Worm (Caenorhabditis elegans): ENCODE measurements around the gene C06C6.7.

The C06C6.7 gene

DNA sequence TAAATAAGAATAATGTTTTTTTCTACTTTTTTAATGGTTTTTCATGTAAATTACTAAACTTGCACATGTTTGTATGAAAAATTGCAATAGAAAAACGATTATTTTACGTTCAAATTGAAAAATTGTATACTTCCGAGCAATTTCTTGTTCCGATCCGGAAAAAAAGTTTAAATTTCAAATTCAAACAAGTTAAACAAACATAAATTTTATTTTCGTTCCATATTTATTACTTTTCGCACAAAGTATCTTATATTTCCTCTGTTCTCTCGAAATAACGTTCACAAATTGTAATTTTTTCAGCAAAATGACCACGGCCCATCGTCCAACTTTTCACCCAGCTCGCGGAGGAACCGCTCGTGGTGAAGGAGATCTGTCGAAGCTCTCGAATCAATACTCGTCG, 31.1 kb downstream of the C06C6.7 start, which contains the start of gene cwc-15:
cwc-15 (plus strand) TSS at position 301 of the 400 bp plus-strand sequence.
- TF ChIP-seq nhr-237 (tag; optimal IDR thresholded peaks at IDR 0.05): no peak
- TF ChIP-seq ztf-4 (tag; optimal IDR thresholded peaks at IDR 0.05): no peak
- TF ChIP-seq lin-39 (tag; optimal IDR thresholded peaks at IDR 0.05): no peak
- no peak for TF ChIP-seq hlh-4 (tag; optimal IDR thresholded peaks at IDR 0.05)
- TF ChIP-seq swsn-7 (tag; optimal IDR thresholded peaks at IDR 0.05): no peak

DNA sequence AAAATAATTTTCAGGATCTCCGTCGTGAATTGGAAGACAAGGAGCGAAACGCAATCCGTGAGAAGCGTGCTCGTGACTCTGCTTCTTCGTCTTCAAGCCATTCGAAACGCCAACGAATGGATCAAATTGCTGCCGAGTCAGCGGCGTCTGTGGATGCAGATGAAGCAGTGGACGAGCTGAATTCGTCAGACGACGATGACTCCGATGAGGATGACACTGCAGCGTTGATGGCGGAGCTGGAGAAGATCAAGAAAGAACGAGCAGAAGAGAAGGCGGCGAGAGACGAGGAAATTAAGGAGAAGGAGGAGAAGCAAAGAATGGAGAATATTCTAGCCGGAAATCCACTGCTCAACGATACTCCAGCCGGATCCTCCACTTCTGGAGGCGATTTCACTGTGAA, 31.6 kb downstream of the C06C6.7 start:
- TF ChIP-seq hpl-2 (GFP tag; optimal IDR thresholded peaks at IDR 0.05): no peak
- TF ChIP-seq ceh-8 (GFP tag; optimal IDR thresholded peaks at IDR 0.05): peak; percentile 5
- TF ChIP-seq sup-37 (GFP tag; optimal IDR thresholded peaks at IDR 0.05): no peak

DNA sequence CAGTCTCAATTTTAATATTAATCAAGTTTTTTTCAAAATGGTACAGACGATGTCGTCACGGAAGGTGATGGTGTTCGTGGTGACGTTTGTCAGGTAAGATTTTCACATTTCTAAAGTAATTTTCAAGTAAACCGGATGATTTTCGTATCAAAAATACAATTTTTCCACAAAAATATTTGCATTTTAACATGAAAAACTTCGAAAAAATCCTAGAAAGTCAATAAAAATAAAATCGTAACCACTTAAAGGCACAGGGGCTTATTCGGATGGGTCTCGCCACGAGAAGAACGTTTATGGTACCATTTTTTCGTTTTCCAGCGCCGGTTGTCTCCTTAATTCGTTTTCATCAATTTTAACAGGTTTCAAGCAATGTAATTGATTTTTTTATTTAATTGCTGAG, 32.4 kb downstream of the C06C6.7 start, which contains the start of gene T10C6.6:
T10C6.6 (plus strand) TSS at position 27 of the 400 bp plus-strand sequence.
- TF ChIP-seq elt-2 (tag; optimal IDR thresholded peaks at IDR 0.05): peak; percentile 27
- no peak for TF ChIP-seq efl-1 (optimal IDR thresholded peaks at IDR 0.05)
- TF ChIP-seq efl-1 (GFP tag; optimal IDR thresholded peaks at IDR 0.05 in 1 of 2): peak in 1 of 2 experiments; percentile 82
- no peak for TF ChIP-seq xbp-1 (tag; optimal IDR thresholded peaks at IDR 0.05)

DNA sequence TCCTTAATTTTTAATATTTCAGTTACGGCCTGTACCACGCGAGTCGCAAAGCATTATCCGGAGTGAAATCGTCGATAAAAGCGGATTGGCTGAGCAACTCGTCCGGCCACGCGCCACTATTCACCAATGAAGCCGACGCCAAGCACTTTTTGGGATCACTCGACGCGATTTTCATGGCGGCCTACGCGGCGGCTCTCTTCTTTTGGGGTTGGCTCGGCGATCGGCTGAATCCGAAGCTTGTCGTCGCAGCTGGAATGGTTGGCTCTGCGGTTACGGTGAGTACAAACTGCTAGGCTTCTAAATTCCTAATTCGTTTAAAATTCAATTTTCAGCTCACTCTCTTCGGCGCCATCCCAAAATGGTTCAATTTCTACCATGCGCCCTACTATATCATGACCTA, 33.0 kb downstream of the C06C6.7 start:
- TF ChIP-seq zip-4 (GFP tag; optimal IDR thresholded peaks at IDR 0.05) (no peak), nhr-19 (GFP tag; conservative IDR thresholded peaks at IDR 0.05) (no peak), grh-1 (GFP tag; IDR thresholded peaks at IDR 0.05) (no peak), unc-30 (tag; optimal IDR thresholded peaks at IDR 0.05) (no peak), tbx-2 (tag; optimal IDR thresholded peaks at IDR 0.05) (no peak), egl-13 (tag; optimal IDR thresholded peaks at IDR 0.05) (no peak), fkh-10 (GFP tag; optimal IDR thresholded peaks at IDR 0.05) (no peak), aly-2 (tag; optimal IDR thresholded peaks at IDR 0.05) (no peak), lin-39 (tag; optimal IDR thresholded peaks at IDR 0.05) (no peak), hlh-4 (tag; optimal IDR thresholded peaks at IDR 0.05) (no peak), lin-14 (GFP tag; optimal IDR thresholded peaks at IDR 0.05) (no peak), fkh-4 (tag; optimal IDR thresholded peaks at IDR 0.05; ENCODE audit: borderline replicate concordance) (no peak), unc-86 (tag; optimal IDR thresholded peaks at IDR 0.05) (no peak), ets-5 (GFP tag; IDR thresholded peaks at IDR 0.05) (no peak), nhr-11 (tag; optimal IDR thresholded peaks at IDR 0.05) (no peak), nhr-47 (tag; optimal IDR thresholded peaks at IDR 0.05) (no peak), mdl-1 (tag; optimal IDR thresholded peaks at IDR 0.05) (no peak)

DNA sequence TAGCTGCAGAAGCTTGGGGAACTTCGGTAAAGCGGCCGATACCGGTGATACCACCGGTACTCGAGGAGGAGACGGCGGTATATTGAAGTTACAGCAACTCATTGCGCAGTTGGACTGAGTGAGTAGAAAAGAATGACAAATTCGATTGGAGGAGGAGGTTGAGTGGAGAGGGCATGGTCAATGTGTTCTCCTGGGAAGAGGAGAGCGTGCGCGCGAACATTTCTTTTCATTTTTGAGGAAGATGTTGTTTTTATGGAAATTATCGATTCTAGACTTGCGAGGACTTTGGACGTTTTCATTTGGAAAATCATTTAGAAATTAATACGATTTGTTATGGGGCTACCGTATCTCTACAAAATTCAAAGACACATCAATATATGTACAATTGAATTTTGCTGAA, 37.3 kb downstream of the C06C6.7 start:
- TF ChIP-seq mdl-1 (tag; optimal IDR thresholded peaks at IDR 0.05) (no peak), efl-1 (optimal IDR thresholded peaks at IDR 0.05) (no peak), efl-1 (GFP tag; optimal IDR thresholded peaks at IDR 0.05 in 1 of 2) (peak in 1 of 2 experiments; percentile 46), isw-1 (GFP tag; IDR thresholded peaks at IDR 0.05) (no peak), C16A3.4 (tag; optimal IDR thresholded peaks at IDR 0.05) (no peak), lin-39 (tag; optimal IDR thresholded peaks at IDR 0.05) (no peak), tlp-1 (tag; optimal IDR thresholded peaks at IDR 0.05) (no peak), hlh-4 (tag; optimal IDR thresholded peaks at IDR 0.05) (no peak)

DNA sequence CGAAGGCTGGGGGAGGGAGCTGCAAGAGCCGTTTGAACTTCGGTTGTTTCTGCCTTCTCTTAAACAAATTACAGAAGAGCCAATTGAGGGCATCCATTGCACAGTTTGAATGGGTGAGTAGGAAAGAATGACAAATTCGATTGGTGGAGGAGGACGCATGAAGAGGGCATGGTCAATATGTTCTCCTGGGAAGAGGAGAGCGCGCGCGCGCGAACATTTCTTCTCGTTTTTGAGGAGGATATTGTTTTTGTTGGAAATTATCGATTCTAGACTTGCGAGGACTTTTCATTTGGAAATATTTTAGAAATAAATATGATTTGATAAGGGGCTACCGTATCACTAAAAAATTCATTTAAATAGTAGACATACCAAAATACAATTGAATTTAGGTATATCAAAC, 39.6 kb downstream of the C06C6.7 start, which contains the start of gene T10C6.7:
T10C6.7 (minus strand) TSS at position 143 of the 400 bp plus-strand sequence.
- no peak for TF ChIP-seq C34B4.2 (tag; optimal IDR thresholded peaks at IDR 0.05)
- no peak for TF ChIP-seq unc-30 (tag; optimal IDR thresholded peaks at IDR 0.05)
- no peak for TF ChIP-seq sox-4 (tag; optimal IDR thresholded peaks at IDR 0.05)
- TF ChIP-seq unc-98 (GFP tag; IDR thresholded peaks at IDR 0.05): no peak
- no peak for TF ChIP-seq mef-2 (tag; optimal IDR thresholded peaks at IDR 0.05)
- TF ChIP-seq nhr-77 (tag; optimal IDR thresholded peaks at IDR 0.05): no peak
- no peak for TF ChIP-seq lin-39 (tag; optimal IDR thresholded peaks at IDR 0.05)
- TF ChIP-seq alr-1 (tag; optimal IDR thresholded peaks at IDR 0.05; ENCODE audit: borderline replicate concordance): no peak
- no peak for TF ChIP-seq elt-2 (tag; optimal IDR thresholded peaks at IDR 0.05)
- no peak for TF ChIP-seq ets-5 (GFP tag; IDR thresholded peaks at IDR 0.05)
- TF ChIP-seq xbp-1 (tag; optimal IDR thresholded peaks at IDR 0.05): no peak
- TF ChIP-seq mdl-1 (tag; optimal IDR thresholded peaks at IDR 0.05): no peak
- no peak for TF ChIP-seq fos-1 (tag; optimal IDR thresholded peaks at IDR 0.05)
- no peak for TF ChIP-seq ceh-88 (GFP tag; IDR thresholded peaks at IDR 0.05)
- no peak for TF ChIP-seq jun-1 (tag; optimal IDR thresholded peaks at IDR 0.05)
